Fruit fly (Drosophila melanogaster) whole organism, embryonic: ENCODE results near the gene Hs2st.

Experiments used
- ATbp ChIP-seq: fragments of 200-800 bp; sonication (Bioruptor generic); optimal IDR thresholded peaks from 2 replicates; lab custom pipeline; 2017; ENCODE audit warnings: missing biosample characterization, mild to moderate bottlenecking, missing genetic modification characterization, missing genetic modification reagents
- CG10431 ChIP-seq: fragments of 200-800 bp; sonication (Bioruptor generic); optimal IDR thresholded peaks from 3 replicates; lab custom pipeline; 2018; ENCODE audit warnings: missing biosample characterization, mild to moderate bottlenecking, missing genetic modification characterization
- CG10462 ChIP-seq: fragments of 200-800 bp; sonication (Bioruptor generic); optimal IDR thresholded peaks from 2 replicates; lab custom pipeline; 2016; ENCODE audit warnings: missing biosample characterization, missing genetic modification characterization
- CG11093 ChIP-seq: fragments of 200-800 bp; sonication (Bioruptor generic); IDR thresholded peaks from 3 replicates; pipeline ENCODE4 v1.3.6; 2022; ENCODE audit warnings: missing biosample characterization, missing genetic modification characterization
- CG11696 ChIP-seq: fragments of 200-800 bp; sonication (Bioruptor generic); IDR thresholded peaks from 2 replicates; pipeline ENCODE4 v1.3.6; 2022; ENCODE audit warnings: missing biosample characterization, missing genetic modification characterization
- CG12104 ChIP-seq: fragments of 200-800 bp; sonication (Bioruptor generic); optimal IDR thresholded peaks from 3 replicates; lab custom pipeline; 2016; ENCODE audit warnings: missing biosample characterization, missing genetic modification characterization
- CG13296 ChIP-seq: fragments of 200-800 bp; sonication (Bioruptor generic); optimal IDR thresholded peaks from 3 replicates; lab custom pipeline; 2018; ENCODE audit warnings: missing biosample characterization, mild to moderate bottlenecking, missing genetic modification characterization
- CG13424 ChIP-seq: fragments of 200-800 bp; sonication (Bioruptor generic); optimal IDR thresholded peaks from 2 replicates; lab custom pipeline; 2019; ENCODE audit warnings: missing biosample characterization, mild to moderate bottlenecking, missing genetic modification characterization, moderate library complexity
- CG14014 ChIP-seq: fragments of 200-800 bp; sonication (Bioruptor generic); IDR thresholded peaks from 2 replicates; pipeline ENCODE4 v1.3.6; 2022; ENCODE audit warnings: missing biosample characterization, missing genetic modification characterization
- CG14860 ChIP-seq: fragments of 200-800 bp; sonication (Bioruptor generic); IDR thresholded peaks from 3 replicates; pipeline ENCODE4 v1.3.6; 2022; ENCODE audit warnings: missing biosample characterization, missing genetic modification characterization; ENCODE audit not compliant: partially characterized antibody
- CG1603 ChIP-seq: fragments of 200-800 bp; sonication (Bioruptor generic); optimal IDR thresholded peaks from 2 replicates; lab custom pipeline; 2019; ENCODE audit warnings: missing biosample characterization, mild to moderate bottlenecking, missing genetic modification characterization, moderate library complexity
- CG2678 ChIP-seq: fragments of 200-800 bp; sonication (Bioruptor generic); optimal IDR thresholded peaks from 3 replicates; lab custom pipeline; 2019; ENCODE audit warnings: missing biosample characterization, mild to moderate bottlenecking, missing genetic modification characterization, moderate library complexity
- CG30431 ChIP-seq: fragments of 200-800 bp; sonication (Bioruptor generic); optimal IDR thresholded peaks from 2 replicates; lab custom pipeline; 2017; ENCODE audit warnings: missing biosample characterization, missing genetic modification characterization
- CG34376 ChIP-seq: fragments of 200-800 bp; sonication (Bioruptor generic); optimal IDR thresholded peaks from 2 replicates; lab custom pipeline; 2018; ENCODE audit warnings: missing biosample characterization, mild to moderate bottlenecking, missing genetic modification characterization
- CG4404 ChIP-seq: fragments of 200-800 bp; sonication (Bioruptor generic); IDR thresholded peaks from 2 replicates; pipeline ENCODE4 v1.3.6; 2022; ENCODE audit warnings: missing biosample characterization, missing genetic modification characterization
- CG6683 ChIP-seq: fragments of 200-800 bp; sonication (Bioruptor generic); optimal IDR thresholded peaks from 2 replicates; lab custom pipeline; 2017; ENCODE audit warnings: missing biosample characterization, mild to moderate bottlenecking, missing genetic modification characterization, missing genetic modification reagents
- CG6813 ChIP-seq: fragments of 200-800 bp; sonication (Bioruptor generic); optimal IDR thresholded peaks from 2 replicates; lab custom pipeline; 2017; ENCODE audit warnings: missing biosample characterization, missing genetic modification characterization, mild to moderate bottlenecking, moderate library complexity, missing genetic modification reagents
- CG8478 ChIP-seq: fragments of >200 bp; optimal IDR thresholded peaks from 2 replicates; lab custom pipeline; 2018
- CG9797 ChIP-seq: fragments of 200-800 bp; sonication (Bioruptor generic); optimal IDR thresholded peaks from 3 replicates; lab custom pipeline; 2018; ENCODE audit warnings: missing biosample characterization, mild to moderate bottlenecking, missing genetic modification characterization
- CG9876 ChIP-seq: fragments of 200-800 bp; sonication (Bioruptor generic); optimal IDR thresholded peaks from 2 replicates; lab custom pipeline; 2016; ENCODE audit warnings: missing biosample characterization, missing genetic modification characterization
- CG9932 ChIP-seq: fragments of 200-800 bp; sonication (Bioruptor generic); IDR thresholded peaks from 2 replicates; pipeline ENCODE4 v1.3.6; 2022; ENCODE audit warnings: missing biosample characterization, missing genetic modification characterization
- Dref ChIP-seq: fragments of 200-800 bp; sonication (Bioruptor generic); IDR thresholded peaks from 2 replicates; pipeline ENCODE4 v1.3.6; 2022; ENCODE audit warnings: missing biosample characterization, missing genetic modification characterization
- Drgx ChIP-seq: fragments of 200-800 bp; sonication (Bioruptor generic); IDR thresholded peaks from 2 replicates; pipeline ENCODE4 v1.3.6; 2022; ENCODE audit warnings: missing biosample characterization, missing genetic modification characterization
- Elba2 ChIP-seq: fragments of 200-800 bp; sonication (Bioruptor generic); optimal IDR thresholded peaks from 3 replicates; lab custom pipeline; 2016; ENCODE audit warnings: missing biosample characterization, missing genetic modification characterization
- Ets97D ChIP-seq: fragments of 200-800 bp; sonication (Bioruptor generic); optimal IDR thresholded peaks from 3 replicates; lab custom pipeline; 2016; ENCODE audit warnings: missing biosample characterization, missing genetic modification characterization
- Hr3 ChIP-seq: fragments of 200-800 bp; sonication (Bioruptor generic); optimal IDR thresholded peaks from 3 replicates; lab custom pipeline; 2016; ENCODE audit warnings: missing biosample characterization, missing genetic modification characterization
- Kr ChIP-seq: fragments of 200-800 bp; sonication (Bioruptor generic); optimal IDR thresholded peaks from 2 replicates; lab custom pipeline; 2017; ENCODE audit warnings: missing biosample characterization, mild to moderate bottlenecking, missing genetic modification characterization
- MESR4 ChIP-seq: fragments of 200-800 bp; sonication (Bioruptor generic); optimal IDR thresholded peaks from 2 replicates; lab custom pipeline; 2018; ENCODE audit warnings: missing biosample characterization, mild to moderate bottlenecking, missing genetic modification characterization, moderate library complexity
- Max ChIP-seq: fragments of 200-800 bp; sonication (Bioruptor generic); optimal IDR thresholded peaks from 2 replicates; lab custom pipeline; 2016; ENCODE audit warnings: missing biosample characterization, mild to moderate bottlenecking, missing genetic modification characterization
- Ravus ChIP-seq: fragments of 200-800 bp; sonication (Bioruptor generic); IDR thresholded peaks from 2 replicates; pipeline ENCODE4 v1.3.6; 2022; ENCODE audit warnings: missing biosample characterization, missing genetic modification characterization
- Tbp ChIP-seq: fragments of >200 bp; optimal IDR thresholded peaks from 2 replicates; lab custom pipeline; 2018; ENCODE audit warnings: missing biosample characterization, missing genetic modification characterization
- abd-A ChIP-seq: fragments of 200-800 bp; sonication (Bioruptor generic); optimal IDR thresholded peaks from 3 replicates; lab custom pipeline; 2019; ENCODE audit warnings: missing biosample characterization, mild to moderate bottlenecking, missing genetic modification characterization, moderate library complexity
- amos ChIP-seq: fragments of 200-800 bp; sonication (Bioruptor generic); IDR thresholded peaks from 2 replicates; pipeline ENCODE4 v1.3.6; 2022; ENCODE audit warnings: missing biosample characterization, missing genetic modification characterization; ENCODE audit not compliant: partially characterized antibody
- ara ChIP-seq: fragments of 200-800 bp; sonication (Bioruptor generic); IDR thresholded peaks from 2 replicates; pipeline ENCODE4 v1.3.6; 2022; ENCODE audit warnings: missing biosample characterization, missing genetic modification characterization
- cato ChIP-seq: fragments of 200-800 bp; sonication (Bioruptor generic); optimal IDR thresholded peaks from 2 replicates; lab custom pipeline; 2016; ENCODE audit warnings: missing biosample characterization, missing genetic modification characterization, borderline replicate concordance
- chn ChIP-seq: fragments of 200-800 bp; sonication (Bioruptor generic); optimal IDR thresholded peaks from 2 replicates; lab custom pipeline; 2016; ENCODE audit warnings: missing biosample characterization, missing genetic modification characterization
- gsb ChIP-seq: fragments of 200-800 bp; sonication (Bioruptor generic); IDR thresholded peaks from 2 replicates; pipeline ENCODE4 v1.3.6; 2022; ENCODE audit warnings: missing biosample characterization, missing genetic modification characterization
- ham ChIP-seq: fragments of 200-800 bp; sonication (Bioruptor generic); IDR thresholded peaks from 2 replicates; pipeline ENCODE4 v1.3.6; 2022; ENCODE audit warnings: missing biosample characterization, missing genetic modification characterization
- insv ChIP-seq, 2 experiments: fragments of 200-800 bp; sonication (Bioruptor generic); optimal IDR thresholded peaks; 3 replicates each; lab custom pipeline; 2016 to 2018; ENCODE audit warnings: missing biosample characterization in 2 of 2, missing genetic modification characterization in 2 of 2
- kah ChIP-seq: fragments of 200-800 bp; sonication (Bioruptor generic); optimal IDR thresholded peaks from 2 replicates; lab custom pipeline; 2018; ENCODE audit warnings: missing biosample characterization, mild to moderate bottlenecking, missing genetic modification characterization
- lola ChIP-seq, 3 experiments: fragments of >200 bp in 2 of 3; fragments of 200-800 bp in 1 of 3; sonication (Bioruptor generic) in 1 of 3; optimal IDR thresholded peaks; 2 replicates each; lab custom pipeline; 2017 to 2019; ENCODE audit warnings: missing biosample characterization in 3 of 3, missing genetic modification characterization in 3 of 3, mild to moderate bottlenecking in 1 of 3, moderate library complexity in 1 of 3
- lov ChIP-seq, 2 experiments: fragments of 200-800 bp in 1 of 2; fragments of >200 bp in 1 of 2; sonication (Bioruptor generic) in 1 of 2; IDR thresholded peaks in 1 of 2; optimal IDR thresholded peaks in 1 of 2; 2 replicates in 1 of 2; 3 replicates in 1 of 2; pipeline versions ENCODE4 v1.3.6 to Lab custom; 2017 to 2022; ENCODE audit warnings: missing biosample characterization in 1 of 2, missing genetic modification characterization in 1 of 2
- nom ChIP-seq: fragments of 200-800 bp; sonication (Bioruptor generic); optimal IDR thresholded peaks from 2 replicates; lab custom pipeline; 2017; ENCODE audit warnings: missing biosample characterization, missing genetic modification characterization, mild to moderate bottlenecking, moderate library complexity, missing genetic modification reagents
- sens ChIP-seq: fragments of 200-800 bp; sonication (Bioruptor generic); peaks from one replicate; lab custom pipeline; 2016; ENCODE audit warnings: missing biosample characterization, missing genetic modification characterization
- sima ChIP-seq: fragments of 200-800 bp; sonication (Bioruptor generic); optimal IDR thresholded peaks from 2 replicates; lab custom pipeline; 2016; ENCODE audit warnings: missing biosample characterization, missing genetic modification characterization
- sisA ChIP-seq: fragments of 200-800 bp; sonication (Bioruptor generic); IDR thresholded peaks from 2 replicates; pipeline ENCODE4 v1.3.6; 2022; ENCODE audit warnings: missing biosample characterization, missing genetic modification characterization
- tgo ChIP-seq: fragments of 200-800 bp; sonication (Bioruptor generic); IDR thresholded peaks from 3 replicates; pipeline ENCODE4 v1.3.6; 2022; ENCODE audit warnings: missing biosample characterization, missing genetic modification characterization
- usp ChIP-seq: fragments of >200 bp; optimal IDR thresholded peaks from 2 replicates; lab custom pipeline; 2017; ENCODE audit warnings: missing biosample characterization, missing genetic modification characterization
- wdn ChIP-seq: fragments of 200-800 bp; sonication (Bioruptor generic); IDR thresholded peaks from 2 replicates; pipeline ENCODE4 v1.3.6; 2022; ENCODE audit warnings: missing biosample characterization, missing genetic modification characterization
- zfh2 ChIP-seq: fragments of 200-800 bp; sonication (Bioruptor generic); optimal IDR thresholded peaks from 2 replicates; lab custom pipeline; 2016; ENCODE audit warnings: missing biosample characterization, missing genetic modification characterization

Hs2st gene

DNA sequence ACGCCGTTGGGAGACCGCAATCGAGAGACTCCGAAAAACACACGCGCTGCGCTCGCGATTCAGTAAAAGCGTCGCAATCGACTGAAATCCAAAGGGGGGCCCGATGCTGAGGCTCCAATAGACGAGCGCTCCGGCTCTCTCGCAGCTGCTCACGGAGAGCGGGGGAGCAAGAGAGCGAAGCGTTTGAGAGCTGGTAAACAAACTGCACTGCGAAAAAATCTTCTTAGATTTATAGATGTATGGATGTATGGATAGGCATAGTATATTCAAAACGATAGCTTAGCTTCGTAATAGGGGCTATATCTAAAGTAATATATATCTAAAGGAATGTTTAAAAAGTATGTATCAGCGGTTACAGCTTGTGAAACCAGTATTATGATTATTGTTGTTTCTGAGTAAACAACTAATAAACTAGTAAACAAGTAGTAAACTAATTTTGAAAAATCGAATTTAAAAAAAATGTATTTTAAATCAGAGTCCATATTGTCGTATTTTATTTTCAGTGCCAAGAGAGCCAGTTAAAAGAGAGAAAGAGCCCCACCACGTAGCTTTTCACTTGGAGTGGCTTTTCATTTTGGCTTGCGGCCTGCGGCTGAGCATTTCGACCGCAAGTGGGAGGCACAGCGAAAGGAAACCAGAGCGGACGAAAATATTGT, 21.0 kb downstream of the Hs2st start, which contains the start of the genes Alp12 and CG13085 (continued):
- TF ChIP-seq CG13424, result peak; percentile 99
- peak; percentile 54 to 84 for TF ChIP-seq insv (GFP tag; optimal IDR thresholded peaks at IDR 0.05; lab: Kevin White, UChicago)
- TF ChIP-seq nom, result peak; percentile 83
- TF ChIP-seq Max (GFP tag; lab: Kevin White, UChicago), result peak; percentile 97
- TF ChIP-seq CG1603 (tag; lab: Kevin White, UChicago), result peak; percentile 83
- peak in 2 of 3 experiments; percentile 49 to 97 for TF ChIP-seq lola (GFP tag; optimal IDR thresholded peaks at IDR 0.05; lab: Kevin White, UChicago)
- no peak for TF ChIP-seq Kr
- TF ChIP-seq CG30431 (GFP tag; lab: Kevin White, UChicago), result peak; percentile 94
- TF ChIP-seq CG9876, result peak; percentile 80
- peak; percentile 95 for TF ChIP-seq gsb (GFP tag; lab: Robert Waterston, UW)
- no peak for TF ChIP-seq CG14860 (GFP tag; lab: Robert Waterston, UW)
- TF ChIP-seq kah, result peak; percentile 93
- peak; percentile 98 for TF ChIP-seq Hr3 (GFP tag; lab: Kevin White, UChicago)
- no peak for TF ChIP-seq CG8478 (lab: Kevin White, UChicago)
- peak; percentile 99 for TF ChIP-seq sens (GFP tag; lab: Kevin White, UChicago)
- TF ChIP-seq CG34376 (GFP tag; lab: Kevin White, UChicago), result peak; percentile 99
- peak; percentile 93 for TF ChIP-seq wdn (GFP tag; lab: Robert Waterston, UW)
- TF ChIP-seq Elba2 (GFP tag; lab: Kevin White, UChicago), result peak; percentile 27
- TF ChIP-seq CG10462 (GFP tag; lab: Kevin White, UChicago), result peak; percentile 96
- TF ChIP-seq MESR4 (GFP tag; lab: Kevin White, UChicago), result peak; percentile 39
- TF ChIP-seq CG12104 (GFP tag; lab: Kevin White, UChicago), result peak; percentile 97
- peak; percentile 81 for TF ChIP-seq sima (GFP tag; lab: Kevin White, UChicago)
- peak; percentile 95 for TF ChIP-seq CG14014 (GFP tag; lab: Robert Waterston, UW)
- peak; percentile 95 for TF ChIP-seq Drgx (GFP tag; lab: Robert Waterston, UW)
- peak; percentile 95 for TF ChIP-seq CG11093
- TF ChIP-seq usp (GFP tag; lab: Kevin White, UChicago), result no peak
- peak; percentile 99 for TF ChIP-seq CG2678 (tag; lab: Kevin White, UChicago)
- TF ChIP-seq CG11696 (GFP tag; lab: Robert Waterston, UW), result peak; percentile 81; the same call in 1 of the 2 replicates
- TF ChIP-seq CG9932 (GFP tag; lab: Robert Waterston, UW), result peak; percentile 94
- peak; percentile 99 for TF ChIP-seq CG13296 (GFP tag; lab: Kevin White, UChicago)
- TF ChIP-seq CG6813 (GFP tag; lab: Kevin White, UChicago), result peak; percentile 97
- peak; percentile 94 for TF ChIP-seq cato (GFP tag; lab: Kevin White, UChicago)
- TF ChIP-seq ATbp (GFP tag; lab: Kevin White, UChicago), result peak; percentile 97
- TF ChIP-seq CG9797 (GFP tag; lab: Kevin White, UChicago), result peak; percentile 47
- peak; percentile 94 for TF ChIP-seq chn (GFP tag; lab: Kevin White, UChicago)
- peak; percentile 88 for TF ChIP-seq CG4404 (GFP tag; lab: Robert Waterston, UW)
- TF ChIP-seq abd-A (tag; lab: Kevin White, UChicago), result peak; percentile 94
- TF ChIP-seq ara (GFP tag; lab: Robert Waterston, UW), result peak; percentile 95
- peak; percentile 88 for TF ChIP-seq Ravus
- TF ChIP-seq amos, result no peak; the same call in 1 of the 2 replicates
- TF ChIP-seq CG10431 (GFP tag; lab: Kevin White, UChicago), result peak; percentile 96
- TF ChIP-seq Tbp (GFP tag; lab: Kevin White, UChicago), result no peak
- no peak for TF ChIP-seq lov (optimal IDR thresholded peaks at IDR 0.05; lab: Kevin White, UChicago)
- TF ChIP-seq lov (GFP tag; IDR thresholded peaks at IDR 0.05; lab: Robert Waterston, UW), result peak; percentile 79; the same call in 2 of the 3 replicates
- peak; percentile 97 for TF ChIP-seq tgo (GFP tag; lab: Robert Waterston, UW)
- no peak for TF ChIP-seq Dref
- peak; percentile 80 for TF ChIP-seq ham (GFP tag; lab: Robert Waterston, UW)
- peak; percentile 95 for TF ChIP-seq sisA (GFP tag; lab: Robert Waterston, UW)
- peak; percentile 90 for TF ChIP-seq zfh2 (GFP tag; lab: Kevin White, UChicago)
- peak; percentile 98 for TF ChIP-seq CG6683 (GFP tag; lab: Kevin White, UChicago)
- peak; percentile 79 for TF ChIP-seq Ets97D (GFP tag; lab: Kevin White, UChicago)
